Worm (Caenorhabditis elegans) whole organism, young adult: Measurements from ENCODE around the gene R05G9R.1.

ENCODE experiments used
- C06A6.2 ChIP-seq: fragments of 200-800 bp; sonication (Bioruptor generic); conservative IDR thresholded peaks from 2 replicates; pipeline ENCODE4 v1.3.6; 2022; ENCODE audit warnings: missing genetic modification characterization, missing compliant biosample characterization
- F22D6.2 ChIP-seq: sonication (generic microtip); optimal IDR thresholded peaks from 2 replicates; lab custom pipeline; 2016; ENCODE audit warnings: mild to moderate bottlenecking, missing genetic modification characterization, missing compliant biosample characterization
- F57C9.4 ChIP-seq: sonication (generic microtip); optimal IDR thresholded peaks from 2 replicates; lab custom pipeline; 2017; ENCODE audit warnings: mild to moderate bottlenecking, missing genetic modification characterization, missing compliant biosample characterization
- K12H6.12 ChIP-seq: fragments of 200-800 bp; sonication (Bioruptor generic); optimal IDR thresholded peaks from 2 replicates; lab custom pipeline; 2018; ENCODE audit warnings: mild to moderate bottlenecking, missing genetic modification characterization, missing compliant biosample characterization
- T26A5.8 ChIP-seq: sonication (generic microtip); optimal IDR thresholded peaks from 2 replicates; lab custom pipeline; 2016; ENCODE audit warnings: missing genetic modification characterization, missing compliant biosample characterization
- akir-1 ChIP-seq: fragments of 200-800 bp; sonication (Bioruptor generic); optimal IDR thresholded peaks from 2 replicates; lab custom pipeline; 2018; ENCODE audit warnings: mild to moderate bottlenecking, missing genetic modification characterization, moderate library complexity, missing compliant biosample characterization
- attf-3 ChIP-seq: fragments of 200-800 bp; sonication (Bioruptor generic); conservative IDR thresholded peaks from 2 replicates; pipeline ENCODE4 v1.3.6; 2022; ENCODE audit warnings: missing genetic modification reagents, missing genetic modification characterization, missing compliant biosample characterization
- ccch-3 ChIP-seq: fragments of 200-800 bp; sonication (Bioruptor generic); optimal IDR thresholded peaks from 2 replicates; lab custom pipeline; 2018; ENCODE audit warnings: mild to moderate bottlenecking, missing genetic modification characterization, missing compliant biosample characterization
- cebp-1 ChIP-seq, 2 experiments: fragments of 200-800 bp in 1 of 2; sonication (Bioruptor generic) in 1 of 2; sonication (generic microtip) in 1 of 2; IDR thresholded peaks in 1 of 2; optimal IDR thresholded peaks in 1 of 2; 2 replicates each; pipeline versions ENCODE4 v1.3.6 to Lab custom; 2017 to 2022; ENCODE audit warnings: missing compliant biosample characterization in 2 of 2, missing genetic modification characterization in 2 of 2, mild to moderate bottlenecking in 1 of 2, missing genetic modification reagents in 1 of 2, moderate library complexity in 1 of 2
- cebp-2 ChIP-seq: fragments of 200-800 bp; sonication (Bioruptor generic); IDR thresholded peaks from 2 replicates; pipeline ENCODE4 v1.3.6; 2022; ENCODE audit warnings: missing genetic modification characterization, missing compliant biosample characterization
- ceh-27 ChIP-seq: fragments of 200-800 bp; sonication (Bioruptor generic); optimal IDR thresholded peaks from 2 replicates; lab custom pipeline; 2018; ENCODE audit warnings: mild to moderate bottlenecking, missing genetic modification characterization, moderate library complexity, missing compliant biosample characterization
- ceh-58 ChIP-seq: fragments of 200-800 bp; sonication (Bioruptor generic); IDR thresholded peaks from 2 replicates; pipeline ENCODE4 v1.3.6; 2022; ENCODE audit warnings: missing genetic modification characterization, missing compliant biosample characterization
- ceh-79 ChIP-seq: sonication (generic microtip); optimal IDR thresholded peaks from 2 replicates; lab custom pipeline; 2017; ENCODE audit warnings: mild to moderate bottlenecking, missing genetic modification characterization, missing compliant biosample characterization
- ceh-91 ChIP-seq: fragments of 200-800 bp; sonication (Bioruptor generic); IDR thresholded peaks from 2 replicates; pipeline ENCODE4 v1.3.6; 2022; ENCODE audit warnings: missing genetic modification reagents, missing genetic modification characterization, missing compliant biosample characterization
- dpff-1 ChIP-seq: sonication (generic microtip); optimal IDR thresholded peaks from 2 replicates; lab custom pipeline; 2017; ENCODE audit warnings: mild to moderate bottlenecking, missing genetic modification characterization, missing compliant biosample characterization
- ekl-4 ChIP-seq: fragments of 200-800 bp; sonication (Bioruptor generic); IDR thresholded peaks from 2 replicates; pipeline ENCODE4 v1.3.6; 2022; ENCODE audit warnings: missing genetic modification reagents, missing genetic modification characterization, missing compliant biosample characterization
- gei-17 ChIP-seq: fragments of 200-800 bp; sonication (Bioruptor generic); optimal IDR thresholded peaks from 2 replicates; lab custom pipeline; 2018; ENCODE audit warnings: mild to moderate bottlenecking, missing genetic modification characterization, missing compliant biosample characterization
- him-1 ChIP-seq: sonication (generic microtip); optimal IDR thresholded peaks from 2 replicates; lab custom pipeline; 2016; ENCODE audit warnings: missing genotype, missing genetic modification reagents, missing genetic modification characterization, missing compliant biosample characterization
- hlh-12 ChIP-seq: sonication (generic microtip); optimal IDR thresholded peaks from 2 replicates; lab custom pipeline; 2016; ENCODE audit warnings: missing genetic modification characterization, missing compliant biosample characterization
- hsf-1 ChIP-seq: fragments of 200-800 bp; sonication (Bioruptor generic); IDR thresholded peaks from 2 replicates; pipeline ENCODE4 v1.3.6; 2022; ENCODE audit warnings: missing genetic modification reagents, missing genetic modification characterization, missing compliant biosample characterization
- let-526 ChIP-seq: fragments of 200-800 bp; sonication (Bioruptor generic); IDR thresholded peaks from 2 replicates; pipeline ENCODE4 v1.3.6; 2022; ENCODE audit warnings: missing genetic modification reagents, missing genetic modification characterization, missing compliant biosample characterization
- lsl-1 ChIP-seq: fragments of 200-800 bp; sonication (Bioruptor generic); optimal IDR thresholded peaks from 2 replicates; lab custom pipeline; 2018; ENCODE audit warnings: mild to moderate bottlenecking, missing genetic modification characterization, moderate library complexity, missing compliant biosample characterization
- madf-10 ChIP-seq: sonication (generic microtip); optimal IDR thresholded peaks from 2 replicates; lab custom pipeline; 2016; ENCODE audit warnings: mild to moderate bottlenecking, missing genetic modification characterization, missing compliant biosample characterization
- madf-3 ChIP-seq: fragments of 200-800 bp; sonication (Bioruptor generic); IDR thresholded peaks from 2 replicates; pipeline ENCODE4 v1.3.6; 2022; ENCODE audit warnings: missing genetic modification reagents, missing genetic modification characterization, missing compliant biosample characterization
- mel-28 ChIP-seq: sonication (generic microtip); optimal IDR thresholded peaks from 2 replicates; lab custom pipeline; 2016; ENCODE audit warnings: borderline replicate concordance, mild to moderate bottlenecking, missing genetic modification characterization, missing compliant biosample characterization
- mes-4 ChIP-seq: sonication (generic microtip); optimal IDR thresholded peaks from 2 replicates; lab custom pipeline; 2016; ENCODE audit warnings: missing genotype, missing genetic modification characterization, missing compliant biosample characterization
- nfya-2 ChIP-seq: fragments of 200-800 bp; sonication (Bioruptor generic); IDR thresholded peaks from 2 replicates; pipeline ENCODE4 v1.3.6; 2022; ENCODE audit warnings: missing genetic modification reagents, missing genetic modification characterization, missing compliant biosample characterization
- nhr-80 ChIP-seq: sonication (generic microtip); optimal IDR thresholded peaks from 2 replicates; lab custom pipeline; 2016; ENCODE audit warnings: missing genetic modification characterization, missing compliant biosample characterization
- nhr-90 ChIP-seq: sonication (generic microtip); optimal IDR thresholded peaks from 2 replicates; lab custom pipeline; 2016; ENCODE audit warnings: missing genotype, mild to moderate bottlenecking, missing genetic modification characterization, missing compliant biosample characterization
- pbrm-1 ChIP-seq: fragments of 200-800 bp; sonication (Bioruptor generic); IDR thresholded peaks from 2 replicates; pipeline ENCODE4 v1.3.6; 2022; ENCODE audit warnings: missing genetic modification reagents, missing genetic modification characterization, missing compliant biosample characterization
- rcor-1 ChIP-seq: fragments of 200-800 bp; sonication (Bioruptor generic); IDR thresholded peaks from 2 replicates; pipeline ENCODE4 v1.3.6; 2022; ENCODE audit warnings: missing genetic modification reagents, missing genetic modification characterization, missing compliant biosample characterization
- rec-8 ChIP-seq, 2 experiments: sonication (generic microtip); optimal IDR thresholded peaks; 2 replicates each; lab custom pipeline; 2016; ENCODE audit warnings: mild to moderate bottlenecking in 2 of 2, missing genetic modification characterization in 2 of 2, missing genetic modification reagents in 2 of 2, missing genotype in 2 of 2, missing biosample characterization in 1 of 2, missing compliant biosample characterization in 1 of 2, moderate library complexity in 1 of 2
- repo-1 ChIP-seq: sonication (generic microtip); optimal IDR thresholded peaks from 2 replicates; lab custom pipeline; 2017; ENCODE audit warnings: mild to moderate bottlenecking, missing genetic modification characterization, missing compliant biosample characterization
- sea-2 ChIP-seq: fragments of 200-800 bp; sonication (Bioruptor generic); IDR thresholded peaks from 2 replicates; pipeline ENCODE4 v1.3.6; 2022; ENCODE audit warnings: missing genetic modification characterization, missing compliant biosample characterization
- snpc-1.1 ChIP-seq: sonication (generic microtip); optimal IDR thresholded peaks from 2 replicates; lab custom pipeline; 2017; ENCODE audit warnings: missing genetic modification characterization, mild to moderate bottlenecking, missing compliant biosample characterization, antibody characterized with exemption, moderate library complexity, missing genotype, missing genetic modification reagents; ENCODE audit not compliant: insufficient read depth
- tbp1 ChIP-seq: fragments of 200-800 bp; sonication (Bioruptor generic); optimal IDR thresholded peaks from 2 replicates; lab custom pipeline; 2018; ENCODE audit warnings: mild to moderate bottlenecking, missing genetic modification characterization, missing compliant biosample characterization
- tlf-1 ChIP-seq: fragments of 200-800 bp; sonication (Bioruptor generic); optimal IDR thresholded peaks from 2 replicates; lab custom pipeline; 2018; ENCODE audit warnings: mild to moderate bottlenecking, missing genetic modification characterization, missing compliant biosample characterization

The R05G9R.1 gene

ce11 chrII:6489711-6490184 is 24.1 kb downstream of the R05G9R.1 start, which contains the start of the genes snr-3 and rsp-5 (continued):
- TF ChIP-seq cebp-1 (GFP tag; IDR thresholded peaks at IDR 0.05; lab: Robert Waterston, UW) (no peak), cebp-1 (tag; optimal IDR thresholded peaks at IDR 0.05; lab: Kevin White, UChicago) (peak; percentile 34), nfya-2 (GFP tag; lab: Robert Waterston, UW) (no peak), F22D6.2 (no peak), nhr-90 (tag; lab: Kevin White, UChicago) (no peak), hsf-1 (GFP tag; lab: Robert Waterston, UW) (no peak), cebp-2 (GFP tag; lab: Robert Waterston, UW) (no peak), tbp1 (GFP tag; lab: Kevin White, UChicago) (peak; percentile 50), tlf-1 (peak; percentile 51), madf-3 (GFP tag; lab: Robert Waterston, UW) (0 out of 2 replicates have a peak, but pooled peaks have one; percentile 51), pbrm-1 (peak; percentile 52; the same call in 1 of the 2 replicates), gei-17 (GFP tag; lab: Kevin White, UChicago) (no peak), ceh-58 (GFP tag; lab: Robert Waterston, UW) (no peak)
- TF ChIP-seq, all 124 proteins: peak for 33

ce11 chrII:6486344-6486743 is 27.5 kb downstream of the R05G9R.1 start:
- TF ChIP-seq cebp-1 (GFP tag; IDR thresholded peaks at IDR 0.05; lab: Robert Waterston, UW) (0 out of 2 replicates have a peak, but pooled peaks have one; percentile 24), cebp-1 (tag; optimal IDR thresholded peaks at IDR 0.05; lab: Kevin White, UChicago) (no peak), sea-2 (GFP tag; lab: Robert Waterston, UW) (no peak), nhr-80 (tag; lab: Kevin White, UChicago) (peak; percentile 82)

- TF ChIP-seq dpff-1 (tag; lab: Kevin White, UChicago) (no peak), rcor-1 (GFP tag; lab: Robert Waterston, UW) (no peak), attf-3 (GFP tag; lab: Robert Waterston, UW) (no peak), rec-8 (tag; optimal IDR thresholded peaks at IDR 0.05; lab: Kevin White, UChicago) (no peak)
Measured at ce11 chrII:6484876-6485526, 28.8 kb downstream of the R05G9R.1 start, which contains the start of the genes lido-16 and plpp-1.2. lido-16 (minus strand) TSS chrII:6484976. plpp-1.2 (plus strand) TSS chrII:6485476.

- no peak for TF ChIP-seq mes-4 (tag; lab: Kevin White, UChicago)
- no peak for TF ChIP-seq ceh-27
- no peak for TF ChIP-seq madf-10
- TF ChIP-seq repo-1 (tag; lab: Kevin White, UChicago): no peak
- TF ChIP-seq ccch-3: no peak
- no peak for TF ChIP-seq snpc-1.1
- no peak for TF ChIP-seq hlh-12 (tag; lab: Kevin White, UChicago)
- no peak for TF ChIP-seq T26A5.8 (tag; lab: Kevin White, UChicago)
- no peak for TF ChIP-seq akir-1
- no peak for TF ChIP-seq let-526 (GFP tag; lab: Robert Waterston, UW)
- no peak for TF ChIP-seq C06A6.2
- no peak for TF ChIP-seq mel-28 (tag; lab: Kevin White, UChicago)
- TF ChIP-seq F57C9.4: no peak
- no peak for TF ChIP-seq ceh-91 (GFP tag; lab: Robert Waterston, UW)
- no peak for TF ChIP-seq ceh-79 (tag; lab: Kevin White, UChicago)
- no peak for TF ChIP-seq ekl-4 (GFP tag; lab: Robert Waterston, UW)
- TF ChIP-seq him-1 (tag; lab: Kevin White, UChicago): no peak
- TF ChIP-seq K12H6.12 (tag; lab: Kevin White, UChicago): no peak
- no peak for TF ChIP-seq lsl-1 (GFP tag; lab: Kevin White, UChicago)
Measured at ce11 chrII:6482762-6483161, 31.0 kb downstream of the R05G9R.1 start.
